Worm (Caenorhabditis elegans) whole organism, late embryonic: ENCODE measurements around the gene daf-18.

Experiments
- C38D4.7 ChIP-seq: fragments of 200-800 bp; sonication (Bioruptor generic); optimal IDR thresholded peaks from 2 replicates; lab custom pipeline; 2018; ENCODE audit warnings: mild to moderate bottlenecking, missing genetic modification characterization, moderate library complexity, missing compliant biosample characterization
- F13H6.1 ChIP-seq: sonication (generic microtip); optimal IDR thresholded peaks from 2 replicates; lab custom pipeline; 2016; ENCODE audit warnings: missing genetic modification characterization, missing compliant biosample characterization
- K02D7.2 ChIP-seq: sonication (generic microtip); optimal IDR thresholded peaks from 2 replicates; lab custom pipeline; 2017; ENCODE audit warnings: mild to moderate bottlenecking, missing genetic modification characterization, missing compliant biosample characterization
- K09A11.1 ChIP-seq: sonication (generic microtip); optimal IDR thresholded peaks from 2 replicates; lab custom pipeline; 2017; ENCODE audit warnings: antibody characterized with exemption, mild to moderate bottlenecking, missing genetic modification characterization, missing compliant biosample characterization; ENCODE audit not compliant: insufficient read depth
- Y22D7AL.16 ChIP-seq: sonication (generic microtip); optimal IDR thresholded peaks from 2 replicates; lab custom pipeline; 2016; ENCODE audit warnings: missing genetic modification characterization, missing compliant biosample characterization
- ahr-1 ChIP-seq: sonication (generic microtip); optimal IDR thresholded peaks from 2 replicates; lab custom pipeline; 2016; ENCODE audit warnings: missing genetic modification characterization, missing compliant biosample characterization
- ceh-2 ChIP-seq: sonication (generic microtip); optimal IDR thresholded peaks from 2 replicates; lab custom pipeline; 2016; ENCODE audit warnings: missing genotype, missing genetic modification characterization, missing compliant biosample characterization
- ceh-24 ChIP-seq: sonication (generic microtip); optimal IDR thresholded peaks from 2 replicates; lab custom pipeline; 2016; ENCODE audit warnings: mild to moderate bottlenecking, missing genetic modification characterization, missing compliant biosample characterization
- ceh-48 ChIP-seq: sonication (generic microtip); optimal IDR thresholded peaks from 2 replicates; lab custom pipeline; 2016; ENCODE audit warnings: missing genetic modification characterization, inconsistent platforms, missing compliant biosample characterization
- ceh-9 ChIP-seq: sonication (generic microtip); optimal IDR thresholded peaks from 2 replicates; lab custom pipeline; 2016; ENCODE audit warnings: mild to moderate bottlenecking, missing genetic modification characterization, inconsistent platforms, missing compliant biosample characterization
- elt-2 ChIP-seq: sonication (generic microtip); optimal IDR thresholded peaks from 2 replicates; lab custom pipeline; 2016; ENCODE audit warnings: missing genetic modification reagents, missing genetic modification characterization, missing compliant biosample characterization
- ets-4 ChIP-seq: sonication (generic microtip); optimal IDR thresholded peaks from 2 replicates; lab custom pipeline; 2016; ENCODE audit warnings: missing genetic modification characterization, missing compliant biosample characterization
- fax-1 ChIP-seq: sonication (generic microtip); optimal IDR thresholded peaks from 2 replicates; lab custom pipeline; 2016; ENCODE audit warnings: missing genotype, missing genetic modification characterization, missing compliant biosample characterization
- gmeb-2 ChIP-seq: sonication (generic microtip); optimal IDR thresholded peaks from 2 replicates; lab custom pipeline; 2016; ENCODE audit warnings: missing genetic modification characterization, inconsistent platforms, missing compliant biosample characterization
- hlh-15 ChIP-seq: sonication (generic microtip); optimal IDR thresholded peaks from 2 replicates; lab custom pipeline; 2016; ENCODE audit warnings: missing genetic modification characterization, missing compliant biosample characterization
- hlh-30 ChIP-seq: sonication (generic microtip); optimal IDR thresholded peaks from 2 replicates; lab custom pipeline; 2017; ENCODE audit warnings: antibody characterized with exemption, missing genetic modification characterization, missing compliant biosample characterization; ENCODE audit not compliant: insufficient read depth
- hlh-8 ChIP-seq: sonication (generic microtip); optimal IDR thresholded peaks from 2 replicates; lab custom pipeline; 2016; ENCODE audit warnings: missing genotype, missing genetic modification characterization, missing compliant biosample characterization
- madf-2 ChIP-seq: sonication (generic microtip); optimal IDR thresholded peaks from 2 replicates; lab custom pipeline; 2017; ENCODE audit warnings: missing genetic modification characterization, missing compliant biosample characterization
- mec-3 ChIP-seq: sonication (generic microtip); optimal IDR thresholded peaks from 2 replicates; lab custom pipeline; 2016; ENCODE audit warnings: borderline replicate concordance, missing genetic modification characterization, missing compliant biosample characterization
- nhr-11 ChIP-seq: fragments of 150-350 bp; optimal IDR thresholded peaks from 2 replicates; lab custom pipeline; 2014; ENCODE audit warnings: missing biosample characterization, missing genetic modification characterization
- npax-4 ChIP-seq: sonication (generic microtip); optimal IDR thresholded peaks from 2 replicates; lab custom pipeline; 2016; ENCODE audit warnings: missing genetic modification characterization, missing compliant biosample characterization
- pqm-1 ChIP-seq: sonication (generic microtip); optimal IDR thresholded peaks from 2 replicates; lab custom pipeline; 2016; ENCODE audit warnings: missing genetic modification characterization, missing compliant biosample characterization
- ref-2 ChIP-seq: sonication (generic microtip); optimal IDR thresholded peaks from 2 replicates; lab custom pipeline; 2016; ENCODE audit warnings: missing genetic modification characterization, missing compliant biosample characterization
- rnt-1 ChIP-seq: sonication (generic microtip); optimal IDR thresholded peaks from 2 replicates; lab custom pipeline; 2016; ENCODE audit warnings: missing genetic modification characterization, missing compliant biosample characterization
- sdc-2 ChIP-seq: sonication (generic microtip); optimal IDR thresholded peaks from 2 replicates; lab custom pipeline; 2016; ENCODE audit warnings: missing genotype, missing genetic modification characterization, missing compliant biosample characterization
- sox-2 ChIP-seq: fragments of 200-800 bp; sonication (Bioruptor generic); IDR thresholded peaks from 2 replicates; pipeline ENCODE4 v1.3.6; 2022; ENCODE audit warnings: missing genetic modification reagents, missing genetic modification characterization, missing compliant biosample characterization
- tbx-7 ChIP-seq: sonication (generic microtip); optimal IDR thresholded peaks from 2 replicates; lab custom pipeline; 2016; ENCODE audit warnings: missing genotype, missing genetic modification characterization, missing compliant biosample characterization
- unc-55 ChIP-seq: sonication (generic microtip); optimal IDR thresholded peaks from 2 replicates; lab custom pipeline; 2017; ENCODE audit warnings: missing biosample characterization, missing genetic modification reagents, missing genetic modification characterization

daf-18 gene

DNA sequence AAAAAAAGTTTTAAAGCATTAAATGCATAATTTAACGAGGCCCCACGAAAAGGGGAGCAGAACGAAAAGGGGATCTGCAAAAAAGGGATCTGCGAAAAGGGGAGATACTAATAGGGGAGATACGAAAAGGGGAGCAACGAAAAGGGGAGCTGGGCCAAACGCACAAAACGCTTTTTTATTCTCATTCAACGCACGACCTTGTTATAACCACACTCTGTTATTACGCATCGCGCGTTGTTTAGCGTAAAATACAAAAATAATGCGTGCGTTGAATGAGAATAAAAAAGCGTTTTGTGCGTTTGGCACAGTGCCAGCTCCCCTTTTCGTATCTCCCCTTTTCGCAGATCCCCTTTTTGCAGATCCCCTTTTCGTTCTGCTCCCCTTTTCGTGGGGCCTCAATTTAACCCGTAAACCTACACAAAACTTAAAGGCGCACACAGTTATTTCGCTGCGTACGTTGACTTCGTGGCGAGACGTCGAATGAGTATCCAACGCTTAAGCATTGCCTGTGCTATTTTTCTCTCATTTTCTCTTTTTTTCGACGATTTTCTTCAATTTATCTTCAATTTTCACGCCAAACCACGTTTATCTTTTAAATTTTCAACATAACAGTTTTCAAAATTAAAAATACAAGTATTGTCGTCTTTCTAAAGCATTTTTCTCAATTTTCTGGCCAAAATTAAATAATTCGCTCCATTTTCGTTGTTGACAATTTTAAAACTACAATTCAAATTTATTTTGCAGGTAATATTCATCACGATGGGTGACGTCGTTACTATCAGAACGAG lies 39.6 kb downstream of the daf-18 start, which contains the start of gene rps-24 (continued):
- peak; percentile 36 for TF ChIP-seq gmeb-2
- TF ChIP-seq madf-2 (tag; lab: Kevin White, UChicago) = peak; percentile 43
- TF ChIP-seq sox-2 (GFP tag; lab: Robert Waterston, UW) = peak; percentile 64
- TF ChIP-seq hlh-8 (tag; lab: Kevin White, UChicago) = peak; percentile 95
- TF ChIP-seq ets-4 (tag; lab: Kevin White, UChicago) = peak; percentile 96
- TF ChIP-seq ceh-24 (tag; lab: Kevin White, UChicago) = peak; percentile 31
- peak; percentile 50 for TF ChIP-seq K02D7.2
- peak; percentile 93 for TF ChIP-seq ahr-1 (tag; lab: Kevin White, UChicago)
- TF ChIP-seq sdc-2 (tag; lab: Kevin White, UChicago) = peak; percentile 67
- TF ChIP-seq, all 69 proteins: peak for 55; not testable (repeated sequence) for 14

DNA sequence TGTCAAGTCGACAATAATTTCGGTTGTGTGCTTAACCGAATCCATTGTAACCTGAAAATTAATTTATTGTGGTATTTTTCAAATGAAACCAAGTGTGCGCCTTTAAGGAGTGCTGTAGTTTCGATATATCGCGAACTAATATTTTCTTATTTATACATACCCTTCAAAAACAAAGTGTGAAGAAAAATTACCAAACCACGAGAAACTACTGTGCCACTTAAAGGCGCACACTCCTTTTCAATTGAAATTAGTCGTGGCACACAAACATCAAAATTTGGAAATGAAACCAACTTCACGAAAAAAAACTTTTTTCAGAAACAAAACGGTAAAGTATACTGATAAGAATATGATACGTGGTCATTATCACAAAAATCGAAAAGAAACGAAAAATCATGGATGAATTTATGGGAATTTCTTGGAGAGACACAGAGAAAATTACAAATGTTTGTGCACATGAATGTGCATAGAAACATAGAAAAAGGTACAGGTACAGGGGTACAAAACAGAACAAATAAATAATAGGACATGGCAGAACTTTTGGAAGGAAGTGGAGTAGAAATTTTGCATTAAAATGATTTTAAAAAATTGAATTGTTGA lies 41.7 kb downstream of the daf-18 start, which contains the start of gene spl-1:
TSS of gene spl-1 (minus strand) at position 51 of the 597 bp plus-strand sequence.
- TF ChIP-seq ceh-24 (tag; lab: Kevin White, UChicago) (no peak), ahr-1 (tag; lab: Kevin White, UChicago) (no peak), ets-4 (tag; lab: Kevin White, UChicago) (no peak), fax-1 (no peak), elt-2 (tag; lab: Kevin White, UChicago) (peak; percentile 49), K02D7.2 (no peak)

DNA sequence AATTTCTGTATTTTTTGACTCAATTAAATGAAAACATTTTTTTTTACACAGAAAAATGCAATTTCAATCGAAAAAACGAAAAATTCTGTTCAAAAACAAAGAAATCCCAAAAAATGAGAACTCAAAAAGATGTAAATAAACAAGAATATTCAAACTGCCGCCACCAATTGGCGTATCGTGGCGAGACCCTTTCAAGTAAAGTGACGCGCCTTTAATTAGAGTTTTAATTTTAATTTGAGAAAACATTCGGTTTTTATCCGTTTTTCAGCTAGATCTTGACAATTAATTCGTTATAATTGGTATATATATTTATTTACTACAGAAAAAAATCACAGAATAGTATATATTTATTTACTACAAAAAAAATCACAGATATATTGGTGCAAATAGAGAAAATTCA lies 45.4 kb downstream of the daf-18 start:
- TF ChIP-seq ceh-48 (tag; lab: Kevin White, UChicago) (no peak), ceh-9 (tag; lab: Kevin White, UChicago) (no peak)

DNA sequence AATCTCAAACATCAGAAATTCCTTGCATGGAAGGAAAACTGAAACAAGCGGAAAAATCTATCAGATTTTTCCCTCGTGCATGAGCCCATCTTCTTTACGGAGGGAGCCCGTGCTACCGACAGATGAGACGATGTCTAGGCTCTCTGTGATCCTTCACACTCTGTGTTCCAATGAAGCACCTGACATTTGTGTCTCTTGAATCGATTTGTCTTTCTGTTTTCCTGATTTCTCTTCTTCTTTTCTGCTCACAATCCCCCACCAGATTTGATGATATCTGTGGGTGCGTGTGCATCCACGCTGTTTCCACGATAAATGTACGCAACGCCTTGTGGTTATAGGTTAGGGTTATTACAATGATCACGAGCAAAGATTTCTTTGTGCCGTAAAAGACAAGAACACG lies 46.1 kb downstream of the daf-18 start:
- TF ChIP-seq ceh-2 = no peak
- peak; percentile 68 for TF ChIP-seq unc-55 (GFP tag; lab: Kevin White, UChicago)

DNA sequence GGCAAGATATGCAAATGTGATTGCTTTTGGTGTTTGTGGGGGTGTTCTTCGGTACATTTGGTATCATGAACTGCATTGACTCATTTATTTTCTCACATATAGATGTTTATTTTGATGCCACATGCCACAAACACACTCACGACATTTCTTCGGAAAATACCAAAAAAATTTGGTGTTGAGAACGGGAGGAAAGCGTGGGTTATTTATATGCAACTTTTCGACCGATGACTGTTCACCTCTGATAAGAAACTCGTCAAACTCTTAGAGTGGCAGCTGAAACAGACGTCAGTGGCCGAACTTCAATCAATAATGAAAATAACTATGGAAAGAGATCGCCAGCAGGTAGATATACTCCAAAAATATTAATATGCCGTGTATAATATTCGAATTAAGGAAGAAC lies 46.6 kb downstream of the daf-18 start:
- TF ChIP-seq hlh-15 (tag; lab: Kevin White, UChicago) (no peak), unc-55 (GFP tag; lab: Kevin White, UChicago) (no peak), ahr-1 (tag; lab: Kevin White, UChicago) (no peak), F13H6.1 (tag; lab: Kevin White, UChicago) (no peak), tbx-7 (tag; lab: Kevin White, UChicago) (no peak), ets-4 (tag; lab: Kevin White, UChicago) (no peak), K09A11.1 (tag; lab: Kevin White, UChicago) (no peak), pqm-1 (no peak), hlh-30 (tag; lab: Kevin White, UChicago) (no peak)

DNA sequence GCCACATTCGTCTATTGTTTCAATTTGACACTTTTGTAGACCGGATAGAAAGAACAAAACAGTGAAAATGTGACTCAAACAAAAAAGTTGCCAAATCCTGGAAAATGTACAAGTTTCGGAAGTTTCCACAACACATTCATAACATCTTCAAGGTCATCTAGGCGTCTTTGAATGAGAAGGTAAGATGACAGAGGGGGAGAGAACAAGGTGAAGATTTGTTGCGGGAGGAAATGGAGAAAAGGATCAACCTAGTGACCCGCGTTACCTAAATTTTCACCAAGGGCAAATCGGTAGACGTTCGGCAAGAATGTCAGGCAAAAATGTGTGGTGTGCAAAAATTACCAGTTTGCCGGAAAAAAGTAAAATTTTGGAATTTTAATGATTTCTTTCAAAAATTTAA lies 47.2 kb downstream of the daf-18 start:
- TF ChIP-seq ref-2 (tag; lab: Kevin White, UChicago) (no peak), nhr-11 (tag; lab: Kevin White, UChicago) (no peak), C38D4.7 (GFP tag; lab: Kevin White, UChicago) (no peak), mec-3 (tag; lab: Kevin White, UChicago) (no peak), elt-2 (tag; lab: Kevin White, UChicago) (no peak), npax-4 (tag; lab: Kevin White, UChicago) (no peak), sox-2 (GFP tag; lab: Robert Waterston, UW) (no peak), gmeb-2 (no peak), rnt-1 (tag; lab: Kevin White, UChicago) (no peak), Y22D7AL.16 (no peak), K02D7.2 (no peak)
